Fruit fly (Drosophila melanogaster): ENCODE measurements around the gene Arp3.

DNA sequence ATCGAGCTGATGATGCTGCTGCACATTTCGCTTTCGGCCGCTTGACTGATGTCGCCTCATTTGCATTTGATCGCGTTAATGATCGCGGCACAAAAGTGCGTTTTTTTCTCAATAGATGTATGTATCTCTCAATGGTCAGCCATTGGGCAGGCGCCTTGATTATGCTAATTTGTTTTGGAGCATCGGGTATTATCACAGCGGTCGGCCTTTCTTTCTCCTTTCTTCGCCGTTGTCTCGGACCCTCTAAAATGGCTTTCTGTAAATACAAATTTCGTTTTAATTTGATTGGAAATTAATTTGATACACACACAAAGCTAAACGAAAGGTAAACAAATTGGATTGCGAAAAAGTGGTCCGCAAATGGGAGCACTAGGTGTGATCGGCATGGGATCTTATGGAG, 39.6 kb upstream of the Arp3 start:
- TF ChIP-seq psq (optimal IDR thresholded peaks at IDR 0.05) (no peak), EcR (GFP tag; optimal IDR thresholded peaks at IDR 0.05) (no peak), pan (optimal IDR thresholded peaks at IDR 0.05) (no peak), usp (GFP tag; optimal IDR thresholded peaks at IDR 0.05) (no peak)
